Worm (Caenorhabditis elegans) whole organism, L4 larva: ENCODE measurements around the gene pcp-2.

ENCODE experiments used
- D1046.2 ChIP-seq: fragments of 200-800 bp; sonication (Bioruptor generic); IDR thresholded peaks from 2 replicates; pipeline ENCODE4 v1.3.6; 2022; ENCODE audit warnings: missing genetic modification characterization, missing compliant biosample characterization
- F10B5.3 ChIP-seq: sonication (generic microtip); optimal IDR thresholded peaks from 2 replicates; lab custom pipeline; 2016; ENCODE audit warnings: mild to moderate bottlenecking, missing genetic modification characterization, missing compliant biosample characterization
- F26F4.8 ChIP-seq: fragments of 200-800 bp; sonication (Bioruptor generic); conservative IDR thresholded peaks from 2 replicates; pipeline ENCODE4 v1.3.6; 2022; ENCODE audit warnings: missing genetic modification characterization, missing compliant biosample characterization
- Y105C5A.15 ChIP-seq: fragments of 200-800 bp; sonication (Bioruptor generic); IDR thresholded peaks from 2 replicates; pipeline ENCODE4 v1.3.6; 2022; ENCODE audit warnings: missing genetic modification characterization, missing compliant biosample characterization
- aha-1 ChIP-seq: fragments of 150-350 bp; peaks from one replicate; lab custom pipeline; 2014; ENCODE audit warnings: missing biosample characterization, missing genetic modification characterization
- ama-1 ChIP-seq: fragments of 150-350 bp; optimal IDR thresholded peaks from 2 replicates; lab custom pipeline; 2014; ENCODE audit warnings: inconsistent platforms, mixed read lengths
- ceh-20 ChIP-seq: fragments of 200-800 bp; sonication (Bioruptor generic); IDR thresholded peaks from 2 replicates; pipeline ENCODE4 v1.3.6; 2022; ENCODE audit warnings: missing genetic modification reagents, missing genetic modification characterization, missing compliant biosample characterization
- ces-1 ChIP-seq: fragments of 150-350 bp; sonication (generic microtip); optimal IDR thresholded peaks from 4 replicates; lab custom pipeline; 2014; ENCODE audit warnings: missing biosample characterization, missing genetic modification reagents, missing genetic modification characterization
- ctbp-1 ChIP-seq: fragments of 200-800 bp; sonication (Bioruptor generic); IDR thresholded peaks from 2 replicates; pipeline ENCODE4 v1.3.6; 2022; ENCODE audit warnings: missing genetic modification reagents, missing genetic modification characterization, missing compliant biosample characterization
- daf-16 ChIP-seq, 3 experiments: sonication (generic microtip); optimal IDR thresholded peaks; 2 replicates each; lab custom pipeline; 2016 to 2017; ENCODE audit warnings: missing genetic modification characterization in 3 of 3, missing genetic modification reagents in 3 of 3, mild to moderate bottlenecking in 2 of 3, missing compliant biosample characterization in 2 of 3, missing biosample characterization in 1 of 3, moderate library complexity in 1 of 3
- daf-19 ChIP-seq: fragments of 200-800 bp; sonication (Bioruptor generic); conservative IDR thresholded peaks from 2 replicates; pipeline ENCODE4 v1.3.6; 2022; ENCODE audit warnings: missing genetic modification characterization, missing compliant biosample characterization
- daf-8 ChIP-seq: fragments of 200-800 bp; sonication (Bioruptor generic); IDR thresholded peaks from 2 replicates; pipeline ENCODE4 v1.3.6; 2022; ENCODE audit warnings: missing genetic modification characterization, missing compliant biosample characterization
- dmd-6 ChIP-seq: fragments of 200-800 bp; sonication (Bioruptor generic); IDR thresholded peaks from 2 replicates; pipeline ENCODE4 v1.3.6; 2022; ENCODE audit warnings: missing genetic modification reagents, missing genetic modification characterization, missing compliant biosample characterization
- dpl-1 ChIP-seq: fragments of 150-350 bp; optimal IDR thresholded peaks from 2 replicates; lab custom pipeline; 2014; ENCODE audit warnings: missing biosample characterization, missing genetic modification reagents, missing genetic modification characterization
- dve-1 ChIP-seq: sonication (generic microtip); optimal IDR thresholded peaks from 2 replicates; lab custom pipeline; 2017; ENCODE audit warnings: antibody characterized with exemption, mild to moderate bottlenecking, missing genetic modification characterization, missing compliant biosample characterization; ENCODE audit not compliant: insufficient read depth
- egl-43 ChIP-seq: fragments of 200-800 bp; sonication (Bioruptor generic); IDR thresholded peaks from 2 replicates; pipeline ENCODE4 v1.3.6; 2022; ENCODE audit warnings: missing genetic modification reagents, missing genetic modification characterization, missing compliant biosample characterization
- fkh-10 ChIP-seq: fragments of 150-350 bp; optimal IDR thresholded peaks from 2 replicates; lab custom pipeline; 2014; ENCODE audit warnings: missing biosample characterization, missing genetic modification reagents, missing genetic modification characterization
- hif-1 ChIP-seq, 2 experiments: sonication (generic microtip); optimal IDR thresholded peaks; 2 replicates each; lab custom pipeline; 2016 to 2017; ENCODE audit warnings: missing compliant biosample characterization in 2 of 2, missing genetic modification characterization in 2 of 2, missing genetic modification reagents in 2 of 2, missing genotype in 2 of 2, mild to moderate bottlenecking in 1 of 2
- hlh-11 ChIP-seq: fragments of 200-800 bp; sonication (Bioruptor generic); optimal IDR thresholded peaks from 2 replicates; lab custom pipeline; 2018; ENCODE audit warnings: mild to moderate bottlenecking, missing genetic modification characterization, missing compliant biosample characterization
- hlh-30 ChIP-seq: sonication (generic microtip); optimal IDR thresholded peaks from 2 replicates; lab custom pipeline; 2017; ENCODE audit warnings: antibody characterized with exemption, mild to moderate bottlenecking, missing genetic modification characterization, missing compliant biosample characterization; ENCODE audit not compliant: insufficient read depth
- hmg-1.1 ChIP-seq: fragments of 200-800 bp; sonication (Bioruptor generic); IDR thresholded peaks from 2 replicates; pipeline ENCODE4 v1.3.6; 2022; ENCODE audit warnings: missing genetic modification reagents, missing genetic modification characterization, missing compliant biosample characterization
- jun-1 ChIP-seq: fragments of 150-350 bp; optimal IDR thresholded peaks from 2 replicates; lab custom pipeline; 2014; ENCODE audit warnings: missing biosample characterization, missing genetic modification reagents, missing genetic modification characterization
- lim-7 ChIP-seq: fragments of 200-800 bp; sonication (Bioruptor generic); IDR thresholded peaks from 2 replicates; pipeline ENCODE4 v1.3.6; 2022; ENCODE audit warnings: missing genetic modification characterization, missing compliant biosample characterization
- lin-1 ChIP-seq: fragments of 200-800 bp; sonication (Bioruptor generic); IDR thresholded peaks from 2 replicates; pipeline ENCODE4 v1.3.6; 2022; ENCODE audit warnings: missing genetic modification reagents, missing genetic modification characterization, missing compliant biosample characterization
- lin-13 ChIP-seq: fragments of 150-350 bp; optimal IDR thresholded peaks from 2 replicates; lab custom pipeline; 2014; ENCODE audit warnings: missing biosample characterization, missing genetic modification reagents, missing genetic modification characterization
- lin-15B ChIP-seq: fragments of 150-350 bp; sonication (generic microtip); optimal IDR thresholded peaks from 3 replicates; lab custom pipeline; 2014; ENCODE audit warnings: missing biosample characterization, missing genetic modification characterization
- lin-38 ChIP-seq: fragments of 200-800 bp; sonication (Bioruptor generic); IDR thresholded peaks from 2 replicates; pipeline ENCODE4 v1.3.6; 2022; ENCODE audit warnings: missing genetic modification reagents, missing genetic modification characterization, missing compliant biosample characterization
- lin-39 ChIP-seq: fragments of 150-350 bp; optimal IDR thresholded peaks from 2 replicates; lab custom pipeline; 2014; ENCODE audit warnings: missing biosample characterization, missing genetic modification reagents, missing genetic modification characterization
- lsy-2 ChIP-seq, 2 experiments: fragments of 150-350 bp in 1 of 2; sonication (generic microtip) in 1 of 2; optimal IDR thresholded peaks; 2 replicates each; lab custom pipeline; 2014 to 2017; ENCODE audit warnings: missing biosample characterization in 2 of 2, missing genetic modification characterization in 2 of 2
- mdl-1 ChIP-seq, 2 experiments: fragments of 150-350 bp in 1 of 2; sonication (generic microtip) in 1 of 2; optimal IDR thresholded peaks; 2 replicates each; lab custom pipeline; 2014 to 2017; ENCODE audit warnings: missing biosample characterization in 2 of 2, missing genetic modification characterization in 2 of 2
- mep-1 ChIP-seq: fragments of 150-350 bp; sonication (generic microtip); optimal IDR thresholded peaks from 3 replicates; lab custom pipeline; 2014; ENCODE audit warnings: missing biosample characterization, missing genetic modification characterization
- mes-2 ChIP-seq: sonication (generic microtip); optimal IDR thresholded peaks from 2 replicates; lab custom pipeline; 2016; ENCODE audit warnings: missing genotype, mild to moderate bottlenecking, missing genetic modification characterization, missing compliant biosample characterization; ENCODE audit not compliant: poor library complexity, severe bottlenecking
- mxl-3 ChIP-seq: fragments of 200-800 bp; sonication (Bioruptor generic); optimal IDR thresholded peaks from 2 replicates; lab custom pipeline; 2018; ENCODE audit warnings: mild to moderate bottlenecking, missing genetic modification characterization, missing compliant biosample characterization
- nhr-11 ChIP-seq: fragments of 150-350 bp; optimal IDR thresholded peaks from 2 replicates; lab custom pipeline; 2014; ENCODE audit warnings: missing biosample characterization, missing genetic modification characterization
- nhr-28 ChIP-seq: fragments of 150-350 bp; optimal IDR thresholded peaks from 2 replicates; lab custom pipeline; 2014; ENCODE audit warnings: missing biosample characterization, missing genetic modification characterization
- nhr-42 ChIP-seq: fragments of 200-800 bp; sonication (Bioruptor generic); IDR thresholded peaks from 2 replicates; pipeline ENCODE4 v1.3.6; 2022; ENCODE audit warnings: missing genetic modification characterization, missing compliant biosample characterization
- pha-4 ChIP-seq, 2 experiments: fragments of 150-350 bp in 1 of 2; fragments of 200-800 bp in 1 of 2; sonication (Bioruptor generic) in 1 of 2; IDR thresholded peaks in 1 of 2; optimal IDR thresholded peaks in 1 of 2; 2 replicates each; pipeline versions ENCODE4 v1.3.6 to Lab custom; 2014 to 2022; ENCODE audit warnings: missing genetic modification characterization in 2 of 2, missing genetic modification reagents in 2 of 2, missing biosample characterization in 1 of 2, missing compliant biosample characterization in 1 of 2
- php-3 ChIP-seq: fragments of 200-800 bp; sonication (Bioruptor generic); IDR thresholded peaks from 2 replicates; pipeline ENCODE4 v1.3.6; 2022; ENCODE audit warnings: missing genetic modification reagents, missing genetic modification characterization, missing compliant biosample characterization
- rbr-2 ChIP-seq: sonication (generic microtip); optimal IDR thresholded peaks from 2 replicates; lab custom pipeline; 2016; ENCODE audit warnings: missing genotype, missing genetic modification characterization, missing compliant biosample characterization
- saeg-2 ChIP-seq: fragments of 200-800 bp; sonication (Bioruptor generic); IDR thresholded peaks from 2 replicates; pipeline ENCODE4 v1.3.6; 2022; ENCODE audit warnings: missing genetic modification reagents, missing genetic modification characterization, missing compliant biosample characterization
- set-16 ChIP-seq: fragments of 200-800 bp; sonication (Bioruptor generic); IDR thresholded peaks from 2 replicates; pipeline ENCODE4 v1.3.6; 2022; ENCODE audit warnings: missing genetic modification reagents, missing genetic modification characterization, missing compliant biosample characterization
- unc-62 ChIP-seq, 3 experiments: fragments of 150-350 bp in 1 of 3; sonication (generic microtip); optimal IDR thresholded peaks in 2 of 3; peaks in 1 of 3; 1 replicate in 1 of 3; 2 replicates in 2 of 3; lab custom pipeline; 2014 to 2017; ENCODE audit warnings: missing biosample characterization in 3 of 3, missing genetic modification characterization in 3 of 3, missing genetic modification reagents in 3 of 3, missing genotype in 1 of 3
- vab-7 ChIP-seq: fragments of 200-800 bp; sonication (Bioruptor generic); IDR thresholded peaks from 2 replicates; pipeline ENCODE4 v1.3.6; 2022; ENCODE audit warnings: missing genetic modification reagents, missing genetic modification characterization, missing compliant biosample characterization
- zfp-3 ChIP-seq: fragments of 200-800 bp; sonication (Bioruptor generic); conservative IDR thresholded peaks from 2 replicates; pipeline ENCODE4 v1.3.6; 2022; ENCODE audit warnings: missing genetic modification reagents, missing genetic modification characterization, missing compliant biosample characterization
- ztf-7 ChIP-seq: fragments of 150-350 bp; optimal IDR thresholded peaks from 2 replicates; lab custom pipeline; 2014; ENCODE audit warnings: missing biosample characterization, missing genetic modification characterization

pcp-2 gene

ce11 chrIV:9198136-9198535 lies 33.2 kb upstream of the pcp-2 start (continued):
- no peak for TF ChIP-seq Y105C5A.15 (GFP tag; lab: Robert Waterston, UW)
- TF ChIP-seq nhr-11 (tag; lab: Kevin White, UChicago): no peak
- TF ChIP-seq daf-8: no peak
- TF ChIP-seq zfp-3 (GFP tag; lab: Robert Waterston, UW): 0 out of 2 replicates have a peak, but pooled peaks have one; percentile 34
- TF ChIP-seq lin-15B (tag; lab: Kevin White, UChicago): no peak
- peak in 1 of 2 experiments; percentile 92 for TF ChIP-seq unc-62 (GFP tag; optimal IDR thresholded peaks at IDR 0.05 in 1 of 2; lab: Kevin White, UChicago)
- no peak for TF ChIP-seq unc-62 (tag; optimal IDR thresholded peaks at IDR 0.05; lab: Kevin White, UChicago)
- TF ChIP-seq daf-19 (GFP tag; lab: Robert Waterston, UW): no peak

ce11 chrIV:9196755-9197154 lies 31.8 kb upstream of the pcp-2 start:
- TF ChIP-seq dmd-6 (GFP tag; lab: Robert Waterston, UW) (peak; percentile 71), nhr-28 (tag; lab: Kevin White, UChicago) (peak; percentile 18), ama-1 (lab: Kevin White, UChicago) (no peak), saeg-2 (GFP tag; lab: Robert Waterston, UW) (0 out of 2 replicates have a peak, but pooled peaks have one; percentile 8), F26F4.8 (GFP tag; lab: Robert Waterston, UW) (no peak), fkh-10 (peak; percentile 5), ctbp-1 (peak; percentile 52), hlh-11 (tag; lab: Kevin White, UChicago) (peak; percentile 67), D1046.2 (GFP tag; lab: Robert Waterston, UW) (no peak), rbr-2 (tag; lab: Kevin White, UChicago) (peak; percentile 21), vab-7 (GFP tag; lab: Robert Waterston, UW) (peak; percentile 52; the same call in 1 of the 2 replicates), mdl-1 (tag; optimal IDR thresholded peaks at IDR 0.05; lab: Kevin White, UChicago) (peak in 1 of 2 experiments; percentile 45), nhr-42 (GFP tag; lab: Robert Waterston, UW) (0 out of 2 replicates have a peak, but pooled peaks have one; percentile 33), mes-2 (tag; lab: Kevin White, UChicago) (peak; percentile 82), ceh-20 (peak; percentile 77; the same call in 1 of the 2 replicates), set-16 (GFP tag; lab: Robert Waterston, UW) (peak; percentile 79), jun-1 (tag; lab: Kevin White, UChicago) (peak; percentile 41), mxl-3 (GFP tag; lab: Kevin White, UChicago) (no peak), pha-4 (GFP tag; IDR thresholded peaks at IDR 0.05; lab: Robert Waterston, UW) (peak; percentile 60), pha-4 (tag; optimal IDR thresholded peaks at IDR 0.05; lab: Kevin White, UChicago) (peak; percentile 83), mep-1 (tag; lab: Kevin White, UChicago) (peak; percentile 56), zfp-3 (GFP tag; lab: Robert Waterston, UW) (0 out of 2 replicates have a peak, but pooled peaks have one; percentile 9), daf-16 (GFP tag; optimal IDR thresholded peaks at IDR 0.05; lab: Kevin White, UChicago) (peak in 1 of 2 experiments; percentile 44), daf-16 (tag; optimal IDR thresholded peaks at IDR 0.05; lab: Kevin White, UChicago) (peak; percentile 42), dpl-1 (peak; percentile 37), unc-62 (GFP tag; optimal IDR thresholded peaks at IDR 0.05 in 1 of 2; lab: Kevin White, UChicago) (peak in 1 of 2 experiments; percentile 14), unc-62 (tag; optimal IDR thresholded peaks at IDR 0.05; lab: Kevin White, UChicago) (no peak), nhr-11 (tag; lab: Kevin White, UChicago) (peak; percentile 73), dve-1 (tag; lab: Kevin White, UChicago) (peak; percentile 50), lin-13 (GFP tag; lab: Kevin White, UChicago) (peak; percentile 23), php-3 (0 out of 2 replicates have a peak, but pooled peaks have one; percentile 30), lsy-2 (tag; optimal IDR thresholded peaks at IDR 0.05; lab: Kevin White, UChicago) (peak in 1 of 2 experiments; percentile 63), hif-1 (tag; optimal IDR thresholded peaks at IDR 0.05; lab: Kevin White, UChicago) (peak in 1 of 2 experiments; percentile 69), hmg-1.1 (GFP tag; lab: Robert Waterston, UW) (peak; percentile 84), lin-38 (GFP tag; lab: Robert Waterston, UW) (no peak), ces-1 (GFP tag; lab: Kevin White, UChicago) (peak; percentile 26), hlh-30 (tag; lab: Kevin White, UChicago) (peak; percentile 74), lin-39 (no peak), lim-7 (GFP tag; lab: Robert Waterston, UW) (0 out of 2 replicates have a peak, but pooled peaks have one; percentile 5), ztf-7 (tag; lab: Kevin White, UChicago) (no peak), lin-15B (tag; lab: Kevin White, UChicago) (no peak), aha-1 (tag; lab: Kevin White, UChicago) (peak; percentile 97), egl-43 (peak; percentile 82), F10B5.3 (tag; lab: Kevin White, UChicago) (no peak), lin-1 (GFP tag; lab: Robert Waterston, UW) (peak; percentile 49; the same call in 1 of the 2 replicates)
